Fruit fly (Drosophila melanogaster): ENCODE data around the gene CG31810.

CG31810 gene

DNA sequence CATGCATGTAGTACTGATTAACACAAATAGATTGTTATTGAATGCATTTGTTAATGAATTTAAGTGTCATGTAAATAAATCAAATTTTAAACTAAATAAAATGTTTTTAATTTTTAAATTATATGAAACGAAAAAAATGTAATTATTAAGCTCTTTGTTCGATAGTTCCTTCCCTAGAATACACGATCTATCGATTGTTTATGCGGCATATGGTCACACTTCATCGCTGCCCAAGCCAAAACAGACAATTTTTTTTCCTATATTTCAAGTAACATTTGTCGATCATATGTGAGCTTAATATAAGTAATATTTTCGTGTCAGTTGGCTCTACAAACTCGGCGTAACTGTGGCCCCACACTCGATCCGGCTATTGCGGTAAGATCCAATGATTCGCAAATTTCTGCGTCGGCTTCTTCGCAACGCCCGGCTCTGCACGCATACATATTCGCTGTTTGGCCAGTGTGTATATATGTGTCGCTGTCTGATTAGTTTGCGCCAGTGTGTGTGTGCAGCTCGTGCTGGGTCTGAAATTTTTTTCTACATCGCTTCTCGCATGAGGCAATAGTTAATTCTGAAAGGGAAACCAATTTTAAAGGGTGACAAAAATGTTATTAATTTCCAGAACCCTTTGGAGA is 25.2 kb downstream of the CG31810 start, which contains the start of gene AspRS-m (continued):
- no peak for TF ChIP-seq CG17568 (GFP tag; optimal IDR thresholded peaks at IDR 0.05)
- TF ChIP-seq danr (GFP tag; IDR thresholded peaks at IDR 0.05): no peak
- peak; percentile 40 for TF ChIP-seq Adf1 (GFP tag; IDR thresholded peaks at IDR 0.05)
- no peak for TF ChIP-seq CG4282 (GFP tag; optimal IDR thresholded peaks at IDR 0.05)

DNA sequence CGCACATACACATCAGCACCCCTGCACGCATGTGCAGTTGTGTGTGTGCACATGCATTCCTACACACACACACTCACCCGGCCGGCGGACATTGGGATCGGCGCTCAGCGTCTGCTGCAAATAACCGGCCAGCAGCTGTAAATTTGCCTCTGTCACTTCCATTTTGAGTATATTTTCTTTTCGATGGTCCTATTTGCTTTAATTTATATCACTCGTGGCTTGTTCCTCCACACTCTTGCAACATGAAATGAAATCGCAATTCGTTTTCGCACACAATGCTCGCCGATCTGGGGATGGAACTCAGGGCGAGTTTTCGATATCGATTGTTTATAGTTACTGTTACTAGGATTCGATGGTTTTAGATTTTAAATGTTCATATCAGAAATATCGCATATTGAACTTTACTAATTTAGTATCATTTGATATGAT is 27.2 kb downstream of the CG31810 start, which contains the start of gene Cse1:
Cse1 (minus strand) TSS at position 303 of the 429 bp plus-strand sequence.
- TF ChIP-seq HLH54F (GFP tag; optimal IDR thresholded peaks at IDR 0.05) (no peak), grau (tag; optimal IDR thresholded peaks at IDR 0.05) (no peak), CG1602 (GFP tag; optimal IDR thresholded peaks at IDR 0.05) (no peak), ase (GFP tag; IDR thresholded peaks at IDR 0.05) (no peak), scrt (GFP tag; optimal IDR thresholded peaks at IDR 0.05) (no peak), tx (GFP tag; optimal IDR thresholded peaks at IDR 0.05) (no peak), MESR4 (GFP tag; optimal IDR thresholded peaks at IDR 0.05) (peak; percentile 20), da (GFP tag; optimal IDR thresholded peaks at IDR 0.05) (no peak), ci (GFP tag; IDR thresholded peaks at IDR 0.05) (no peak), D19A (tag; optimal IDR thresholded peaks at IDR 0.05) (no peak), so (GFP tag; IDR thresholded peaks at IDR 0.05) (no peak), CG30020 (tag; optimal IDR thresholded peaks at IDR 0.05) (no peak), CoRest (tag; optimal IDR thresholded peaks at IDR 0.05) (no peak), CG7987 (GFP tag; optimal IDR thresholded peaks at IDR 0.05) (no peak), Blimp-1 (GFP tag; optimal IDR thresholded peaks at IDR 0.05) (no peak), disco-r (GFP tag; optimal IDR thresholded peaks at IDR 0.05) (no peak), cato (GFP tag; optimal IDR thresholded peaks at IDR 0.05; ENCODE audit: borderline replicate concordance) (no peak), CG13624 (GFP tag; optimal IDR thresholded peaks at IDR 0.05) (no peak), Doc3 (GFP tag; IDR thresholded peaks at IDR 0.05; ENCODE audit: partially characterized antibody) (0 out of 3 replicates have a peak, but pooled peaks have one; percentile 40), CG11398 (GFP tag; optimal IDR thresholded peaks at IDR 0.05) (no peak), Sin3A (optimal IDR thresholded peaks at IDR 0.05) (peak; percentile 68), CG2116 (GFP tag; optimal IDR thresholded peaks at IDR 0.05) (peak; percentile 23), CG7786 (GFP tag; optimal IDR thresholded peaks at IDR 0.05) (no peak), Dip3 (GFP tag; optimal IDR thresholded peaks at IDR 0.05) (no peak), CG9797 (GFP tag; optimal IDR thresholded peaks at IDR 0.05) (peak; percentile 17), CG8478 (optimal IDR thresholded peaks at IDR 0.05) (no peak), HLH4C (GFP tag; IDR thresholded peaks at IDR 0.05; ENCODE audit: partially characterized antibody) (peak; percentile 50), Lhr (GFP tag; optimal IDR thresholded peaks at IDR 0.05) (no peak), CG6791 (GFP tag; IDR thresholded peaks at IDR 0.05; ENCODE audit: partially characterized antibody) (0 out of 3 replicates have a peak, but pooled peaks have one; percentile 49), sna (GFP tag; IDR thresholded peaks at IDR 0.05; ENCODE audit: partially characterized antibody) (peak; percentile 70), CG7963 (GFP tag; IDR thresholded peaks at IDR 0.05; ENCODE audit: partially characterized antibody) (peak; percentile 59; the same call in 2 of the 3 replicates), Gsc (GFP tag; IDR thresholded peaks at IDR 0.05) (no peak), mam (GFP tag; optimal IDR thresholded peaks at IDR 0.05) (no peak), Ptx1 (GFP tag; IDR thresholded peaks at IDR 0.05) (no peak), knrl (GFP tag; IDR thresholded peaks at IDR 0.05; ENCODE audit: partially characterized antibody) (peak; percentile 68), sqz (GFP tag; optimal IDR thresholded peaks at IDR 0.05) (no peak), Lim3 (GFP tag; IDR thresholded peaks at IDR 0.05) (no peak), CG2129 (GFP tag; IDR thresholded peaks at IDR 0.05; ENCODE audit: partially characterized antibody) (peak; percentile 56), zfh2 (GFP tag; optimal IDR thresholded peaks at IDR 0.05) (no peak), Nf-YA (GFP tag; IDR thresholded peaks at IDR 0.05) (no peak), CG3838 (GFP tag; optimal IDR thresholded peaks at IDR 0.05) (no peak), mirr (GFP tag; optimal IDR thresholded peaks at IDR 0.05) (no peak), pzg (GFP tag; optimal IDR thresholded peaks at IDR 0.05) (peak; percentile 34), CG4820 (GFP tag; optimal IDR thresholded peaks at IDR 0.05) (no peak), CG6689 (GFP tag; IDR thresholded peaks at IDR 0.05) (no peak), yki (optimal IDR thresholded peaks at IDR 0.05) (no peak)
